Worm (Caenorhabditis elegans) whole organism, midembryonic: ENCODE measurements around the gene nxf-2.

Source experiments
- cog-1 ChIP-seq: sonication (generic microtip); optimal IDR thresholded peaks from 2 replicates; lab custom pipeline; 2016; ENCODE audit warnings: missing genetic modification characterization, missing compliant biosample characterization
- flt-1 ChIP-seq: fragments of 200-800 bp; sonication (Bioruptor generic); IDR thresholded peaks from 2 replicates; pipeline ENCODE4 v1.3.6; 2022; ENCODE audit warnings: missing genetic modification characterization, missing compliant biosample characterization
- med-1 ChIP-seq: sonication (generic microtip); optimal IDR thresholded peaks from 2 replicates; lab custom pipeline; 2017; ENCODE audit warnings: missing genetic modification characterization, mild to moderate bottlenecking, missing compliant biosample characterization, antibody characterized with exemption, missing genetic modification reagents; ENCODE audit not compliant: insufficient read depth
- ztf-23 ChIP-seq: fragments of 200-800 bp; sonication (Bioruptor generic); IDR thresholded peaks from 2 replicates; pipeline ENCODE4 v1.3.6; 2022; ENCODE audit warnings: missing genetic modification reagents, missing genetic modification characterization, missing compliant biosample characterization
- ztf-29 ChIP-seq: fragments of 200-800 bp; sonication (Bioruptor generic); IDR thresholded peaks from 2 replicates; pipeline ENCODE4 v1.3.6; 2022; ENCODE audit warnings: missing genetic modification reagents, missing genetic modification characterization, missing compliant biosample characterization

- TF ChIP-seq med-1 (GFP tag; lab: Kevin White, UChicago) (no peak), ztf-23 (GFP tag; lab: Robert Waterston, UW) (no peak), cog-1 (no peak), flt-1 (GFP tag; lab: Robert Waterston, UW) (no peak), ztf-29 (GFP tag; lab: Robert Waterston, UW) (no peak)
Measured at ce11 chrV:14393504-14393903, 24.1 kb downstream of the nxf-2 start, which contains the start of gene C15H11.1.
